Fruit fly (Drosophila melanogaster) whole organism, embryonic: Measurements from ENCODE around the gene CG5850.

Experiments used
- Bgb ChIP-seq: fragments of 200-800 bp; sonication (Bioruptor generic); IDR thresholded peaks from 2 replicates; pipeline ENCODE4 v1.3.6; 2022; ENCODE audit warnings: missing biosample characterization, missing genetic modification characterization; ENCODE audit not compliant: partially characterized antibody
- CG10366 ChIP-seq: fragments of 200-800 bp; sonication (Bioruptor generic); IDR thresholded peaks from 2 replicates; pipeline ENCODE4 v1.3.6; 2022; ENCODE audit warnings: missing biosample characterization, missing genetic modification characterization
- CG10654 ChIP-seq: fragments of 200-800 bp; sonication (Bioruptor generic); optimal IDR thresholded peaks from 2 replicates; lab custom pipeline; 2016; ENCODE audit warnings: missing biosample characterization, missing genetic modification characterization
- CG10979 ChIP-seq: fragments of 200-800 bp; sonication (Bioruptor generic); optimal IDR thresholded peaks from 2 replicates; lab custom pipeline; 2018; ENCODE audit warnings: missing biosample characterization, mild to moderate bottlenecking, missing genetic modification characterization, moderate library complexity
- CG11085 ChIP-seq: fragments of 200-800 bp; sonication (Bioruptor generic); IDR thresholded peaks from 2 replicates; pipeline ENCODE4 v1.3.6; 2022; ENCODE audit warnings: missing biosample characterization, missing genetic modification characterization
- CG11504 ChIP-seq: fragments of 200-800 bp; sonication (Bioruptor generic); optimal IDR thresholded peaks from 3 replicates; lab custom pipeline; 2019; ENCODE audit warnings: missing biosample characterization, mild to moderate bottlenecking, missing genetic modification characterization, moderate library complexity
- CG1233 ChIP-seq: fragments of 200-800 bp; sonication (Bioruptor generic); optimal IDR thresholded peaks from 4 replicates; lab custom pipeline; 2018; ENCODE audit warnings: missing biosample characterization, mild to moderate bottlenecking, missing genetic modification characterization
- CG12391 ChIP-seq: fragments of 200-800 bp; sonication (Bioruptor generic); optimal IDR thresholded peaks from 3 replicates; lab custom pipeline; 2018; ENCODE audit warnings: missing biosample characterization, mild to moderate bottlenecking, missing genetic modification characterization, moderate library complexity
- CG13775 ChIP-seq: fragments of 200-800 bp; sonication (Bioruptor generic); optimal IDR thresholded peaks from 3 replicates; lab custom pipeline; 2017; ENCODE audit warnings: missing biosample characterization, mild to moderate bottlenecking, missing genetic modification characterization
- CG14441 ChIP-seq: fragments of 200-800 bp; sonication (Bioruptor generic); IDR thresholded peaks from 2 replicates; pipeline ENCODE4 v1.3.6; 2022; ENCODE audit warnings: missing biosample characterization, missing genetic modification characterization
- CG1529 ChIP-seq: fragments of 200-800 bp; sonication (Bioruptor generic); optimal IDR thresholded peaks from 3 replicates; lab custom pipeline; 2018; ENCODE audit warnings: missing biosample characterization, missing genetic modification characterization
- CG1603 ChIP-seq: fragments of 200-800 bp; sonication (Bioruptor generic); optimal IDR thresholded peaks from 2 replicates; lab custom pipeline; 2019; ENCODE audit warnings: missing biosample characterization, mild to moderate bottlenecking, missing genetic modification characterization, moderate library complexity
- CG16863 ChIP-seq: fragments of 200-800 bp; sonication (Bioruptor generic); optimal IDR thresholded peaks from 3 replicates; lab custom pipeline; 2016; ENCODE audit warnings: missing biosample characterization, missing genetic modification characterization
- CG1832 ChIP-seq: fragments of 200-800 bp; sonication (Bioruptor generic); optimal IDR thresholded peaks from 2 replicates; lab custom pipeline; 2017; ENCODE audit warnings: missing biosample characterization, mild to moderate bottlenecking, missing genetic modification characterization, inconsistent platforms
- CG30431 ChIP-seq: fragments of 200-800 bp; sonication (Bioruptor generic); optimal IDR thresholded peaks from 2 replicates; lab custom pipeline; 2017; ENCODE audit warnings: missing biosample characterization, missing genetic modification characterization
- CG3838 ChIP-seq: fragments of 200-800 bp; sonication (Bioruptor generic); optimal IDR thresholded peaks from 3 replicates; lab custom pipeline; 2016; ENCODE audit warnings: missing biosample characterization, missing genetic modification characterization
- CG3995 ChIP-seq: fragments of 200-800 bp; sonication (Bioruptor generic); optimal IDR thresholded peaks from 3 replicates; lab custom pipeline; 2016; ENCODE audit warnings: missing biosample characterization, missing genetic modification characterization
- CG4282 ChIP-seq: fragments of 200-800 bp; sonication (Bioruptor generic); optimal IDR thresholded peaks from 2 replicates; lab custom pipeline; 2016; ENCODE audit warnings: missing biosample characterization, missing genetic modification characterization
- CG6254 ChIP-seq: fragments of 200-800 bp; sonication (Bioruptor generic); optimal IDR thresholded peaks from 3 replicates; lab custom pipeline; 2017; ENCODE audit warnings: mild to moderate bottlenecking, missing biosample characterization, missing genetic modification reagents, missing genetic modification characterization
- CG6683 ChIP-seq: fragments of 200-800 bp; sonication (Bioruptor generic); optimal IDR thresholded peaks from 2 replicates; lab custom pipeline; 2017; ENCODE audit warnings: missing biosample characterization, mild to moderate bottlenecking, missing genetic modification characterization, missing genetic modification reagents
- CG7271 ChIP-seq: fragments of 200-800 bp; sonication (Bioruptor generic); optimal IDR thresholded peaks from 2 replicates; lab custom pipeline; 2018; ENCODE audit warnings: missing biosample characterization, mild to moderate bottlenecking, missing genetic modification characterization, moderate library complexity
- Dek ChIP-seq: fragments of 200-800 bp; sonication (Bioruptor generic); optimal IDR thresholded peaks from 3 replicates; lab custom pipeline; 2019; ENCODE audit warnings: missing biosample characterization, mild to moderate bottlenecking, missing genetic modification characterization, moderate library complexity
- Dll ChIP-seq: fragments of 200-800 bp; sonication (Bioruptor generic); IDR thresholded peaks from 4 replicates; pipeline ENCODE4 v1.3.6; 2022; ENCODE audit warnings: missing biosample characterization, missing genetic modification characterization; ENCODE audit not compliant: partially characterized antibody
- Dp ChIP-seq: fragments of 200-800 bp; sonication (Bioruptor generic); optimal IDR thresholded peaks from 2 replicates; lab custom pipeline; 2018; ENCODE audit warnings: missing biosample characterization, mild to moderate bottlenecking, missing genetic modification characterization, moderate library complexity
- Gug ChIP-seq: fragments of 200-800 bp; sonication (Bioruptor generic); IDR thresholded peaks from 4 replicates; pipeline ENCODE4 v1.3.6; 2022; ENCODE audit warnings: missing biosample characterization, missing genetic modification characterization
- Hmr ChIP-seq: fragments of 200-800 bp; sonication (Bioruptor generic); optimal IDR thresholded peaks from 3 replicates; lab custom pipeline; 2017; ENCODE audit warnings: mild to moderate bottlenecking, missing biosample characterization, missing genetic modification reagents, missing genetic modification characterization
- Hr78 ChIP-seq, 2 experiments: fragments of 200-800 bp in 1 of 2; fragments of >200 bp in 1 of 2; sonication (Bioruptor generic) in 1 of 2; optimal IDR thresholded peaks; 2 replicates each; lab custom pipeline; 2017 to 2019; ENCODE audit warnings: missing biosample characterization in 2 of 2, missing genetic modification characterization in 2 of 2, mild to moderate bottlenecking in 1 of 2, moderate library complexity in 1 of 2
- Max ChIP-seq: fragments of 200-800 bp; sonication (Bioruptor generic); optimal IDR thresholded peaks from 2 replicates; lab custom pipeline; 2016; ENCODE audit warnings: missing biosample characterization, mild to moderate bottlenecking, missing genetic modification characterization
- Myb ChIP-seq: fragments of 200-800 bp; sonication (Bioruptor generic); optimal IDR thresholded peaks from 2 replicates; lab custom pipeline; 2016; ENCODE audit warnings: missing biosample characterization, missing genetic modification characterization
- NC2α ChIP-seq: fragments of 200-800 bp; sonication (Bioruptor generic); optimal IDR thresholded peaks from 2 replicates; lab custom pipeline; 2016; ENCODE audit warnings: missing biosample characterization, missing genetic modification characterization
- ab ChIP-seq: fragments of 200-800 bp; sonication (Bioruptor generic); optimal IDR thresholded peaks from 2 replicates; lab custom pipeline; 2016; ENCODE audit warnings: missing biosample characterization, missing genetic modification characterization
- bcd ChIP-seq: fragments of 200-800 bp; sonication (Bioruptor generic); optimal IDR thresholded peaks from 2 replicates; lab custom pipeline; 2017; ENCODE audit warnings: missing biosample characterization, mild to moderate bottlenecking, missing genetic modification characterization
- bowl ChIP-seq: fragments of 200-800 bp; sonication (Bioruptor generic); IDR thresholded peaks from 2 replicates; pipeline ENCODE4 v1.3.6; 2022; ENCODE audit warnings: missing biosample characterization, missing genetic modification characterization
- chm ChIP-seq: fragments of 200-800 bp; sonication (Bioruptor generic); IDR thresholded peaks from 2 replicates; pipeline ENCODE4 v1.3.6; 2022; ENCODE audit warnings: missing biosample characterization, missing genetic modification characterization
- croc ChIP-seq: fragments of 200-800 bp; sonication (Bioruptor generic); conservative IDR thresholded peaks from 3 replicates; pipeline ENCODE4 v1.3.6; 2022; ENCODE audit warnings: missing biosample characterization, missing genetic modification characterization
- dpn ChIP-seq, 2 experiments: fragments of 200-800 bp; sonication (Bioruptor generic); optimal IDR thresholded peaks; 3 replicates each; lab custom pipeline; 2016; ENCODE audit warnings: missing biosample characterization in 2 of 2, missing genetic modification characterization in 2 of 2
- dysf ChIP-seq: fragments of 200-800 bp; sonication (Bioruptor generic); IDR thresholded peaks from 3 replicates; pipeline ENCODE4 v1.3.6; 2022; ENCODE audit warnings: missing biosample characterization, missing genetic modification characterization
- grau ChIP-seq: fragments of 200-800 bp; optimal IDR thresholded peaks from 3 replicates; lab custom pipeline; 2019; ENCODE audit warnings: missing biosample characterization, mild to moderate bottlenecking, missing genetic modification characterization, moderate library complexity
- kni ChIP-seq: fragments of 200-800 bp; sonication (Bioruptor generic); optimal IDR thresholded peaks from 3 replicates; lab custom pipeline; 2017; ENCODE audit warnings: mild to moderate bottlenecking, missing biosample characterization, missing genetic modification reagents, missing genetic modification characterization
- lbe ChIP-seq: fragments of 200-800 bp; sonication (Bioruptor generic); optimal IDR thresholded peaks from 2 replicates; lab custom pipeline; 2016; ENCODE audit warnings: missing biosample characterization, mild to moderate bottlenecking, missing genetic modification characterization
- mam ChIP-seq: fragments of 200-800 bp; sonication (Bioruptor generic); optimal IDR thresholded peaks from 3 replicates; lab custom pipeline; 2016; ENCODE audit warnings: missing biosample characterization, missing genetic modification characterization
- pan ChIP-seq, 4 experiments: fragments of >200 bp in 3 of 4; fragments of 200-800 bp in 1 of 4; sonication (Bioruptor generic) in 1 of 4; optimal IDR thresholded peaks in 3 of 4; IDR thresholded peaks in 1 of 4; 2 replicates each; pipeline versions ENCODE4 v1.3.6 to Lab custom; 2017 to 2022; ENCODE audit warnings: missing biosample characterization in 2 of 4, missing genetic modification characterization in 2 of 4, mixed read lengths in 1 of 4
- sim ChIP-seq: fragments of 200-800 bp; sonication (Bioruptor generic); IDR thresholded peaks from 2 replicates; pipeline ENCODE4 v1.3.6; 2022; ENCODE audit warnings: missing biosample characterization, missing genetic modification characterization
- tgo ChIP-seq: fragments of 200-800 bp; sonication (Bioruptor generic); IDR thresholded peaks from 3 replicates; pipeline ENCODE4 v1.3.6; 2022; ENCODE audit warnings: missing biosample characterization, missing genetic modification characterization
- tll ChIP-seq, 2 experiments: fragments of 200-800 bp in 1 of 2; fragments of >200 bp in 1 of 2; sonication (Bioruptor generic) in 1 of 2; optimal IDR thresholded peaks; 2 replicates each; lab custom pipeline; 2017 to 2019; ENCODE audit warnings: missing biosample characterization in 2 of 2, missing genetic modification characterization in 2 of 2, mild to moderate bottlenecking in 1 of 2, moderate library complexity in 1 of 2
- vnd ChIP-seq: fragments of 200-800 bp; sonication (Bioruptor generic); IDR thresholded peaks from 3 replicates; pipeline ENCODE4 v1.3.6; 2022; ENCODE audit warnings: missing biosample characterization, missing genetic modification characterization; ENCODE audit not compliant: partially characterized antibody
- zf30C ChIP-seq: fragments of 200-800 bp; sonication (Bioruptor generic); optimal IDR thresholded peaks from 3 replicates; lab custom pipeline; 2018; ENCODE audit warnings: missing biosample characterization, mild to moderate bottlenecking, missing genetic modification characterization

CG5850 gene

dm6 chr2L:9986402-9987350 is 22.9 kb upstream of the CG5850 start (continued):
- TF ChIP-seq sim (GFP tag; lab: Robert Waterston, UW) (peak; percentile 59; the same call in 1 of the 2 replicates), Myb (GFP tag; lab: Kevin White, UChicago) (no peak), dpn (GFP tag; optimal IDR thresholded peaks at IDR 0.05; lab: Kevin White, UChicago) (peak; percentile 20 to 56), CG1832 (GFP tag; lab: Kevin White, UChicago) (no peak), chm (GFP tag; lab: Robert Waterston, UW) (no peak), CG10366 (peak; percentile 42; the same call in 1 of the 2 replicates), lbe (peak; percentile 78), CG4282 (GFP tag; lab: Kevin White, UChicago) (no peak), bcd (GFP tag; lab: Kevin White, UChicago) (peak; percentile 47), CG11504 (tag; lab: Kevin White, UChicago) (peak; percentile 79), croc (GFP tag; lab: Robert Waterston, UW) (peak; percentile 68), CG3838 (GFP tag; lab: Kevin White, UChicago) (no peak), CG13775 (no peak), CG3995 (GFP tag; lab: Kevin White, UChicago) (no peak), kni (no peak), pan (optimal IDR thresholded peaks at IDR 0.05; lab: Kevin White, UChicago) (no peak), pan (GFP tag; optimal IDR thresholded peaks at IDR 0.05 in 1 of 2, IDR thresholded peaks at IDR 0.05 in 1 of 2) (peak in 1 of 2 experiments; percentile 69), Dek (tag; lab: Kevin White, UChicago) (no peak), Dll (GFP tag; lab: Robert Waterston, UW) (no peak), Hmr (GFP tag; lab: Kevin White, UChicago) (no peak), CG6683 (GFP tag; lab: Kevin White, UChicago) (no peak), ab (GFP tag; lab: Kevin White, UChicago) (no peak), Bgb (GFP tag; lab: Robert Waterston, UW) (no peak), grau (tag; lab: Kevin White, UChicago) (peak; percentile 84), Max (GFP tag; lab: Kevin White, UChicago) (no peak), CG12391 (tag; lab: Kevin White, UChicago) (peak; percentile 48), CG14441 (GFP tag; lab: Robert Waterston, UW) (peak; percentile 64), NC2α (GFP tag; lab: Kevin White, UChicago) (no peak), CG1529 (GFP tag; lab: Kevin White, UChicago) (peak; percentile 15), CG30431 (GFP tag; lab: Kevin White, UChicago) (peak; percentile 11), zf30C (GFP tag; lab: Kevin White, UChicago) (no peak), mam (GFP tag; lab: Kevin White, UChicago) (no peak), vnd (GFP tag; lab: Robert Waterston, UW) (no peak), CG10979 (tag; lab: Kevin White, UChicago) (peak; percentile 77), CG16863 (GFP tag; lab: Kevin White, UChicago) (peak; percentile 19), Hr78 (GFP tag; optimal IDR thresholded peaks at IDR 0.05; lab: Kevin White, UChicago) (peak in 1 of 2 experiments; percentile 30), CG1603 (peak; percentile 83), tgo (GFP tag; lab: Robert Waterston, UW) (peak; percentile 50), CG10654 (GFP tag; lab: Kevin White, UChicago) (no peak), CG1233 (GFP tag; lab: Kevin White, UChicago) (peak; percentile 6), bowl (no peak), CG6254 (GFP tag; lab: Kevin White, UChicago) (no peak), CG11085 (GFP tag; lab: Robert Waterston, UW) (peak; percentile 24; the same call in 1 of the 2 replicates), tll (GFP tag; optimal IDR thresholded peaks at IDR 0.05; lab: Kevin White, UChicago) (no peak), CG7271 (tag; lab: Kevin White, UChicago) (no peak), dysf (GFP tag; lab: Robert Waterston, UW) (peak; percentile 55; the same call in 2 of the 3 replicates), Dp (GFP tag; lab: Kevin White, UChicago) (no peak), Gug (GFP tag; lab: Robert Waterston, UW) (peak; percentile 61; the same call in 3 of the 4 replicates)
